Fruit fly (Drosophila melanogaster): ENCODE results near the gene CG4880.
A peak's percentile ranks its signal among the peaks of the same experiment; 100 is the strongest.

CG4880 gene

DNA sequence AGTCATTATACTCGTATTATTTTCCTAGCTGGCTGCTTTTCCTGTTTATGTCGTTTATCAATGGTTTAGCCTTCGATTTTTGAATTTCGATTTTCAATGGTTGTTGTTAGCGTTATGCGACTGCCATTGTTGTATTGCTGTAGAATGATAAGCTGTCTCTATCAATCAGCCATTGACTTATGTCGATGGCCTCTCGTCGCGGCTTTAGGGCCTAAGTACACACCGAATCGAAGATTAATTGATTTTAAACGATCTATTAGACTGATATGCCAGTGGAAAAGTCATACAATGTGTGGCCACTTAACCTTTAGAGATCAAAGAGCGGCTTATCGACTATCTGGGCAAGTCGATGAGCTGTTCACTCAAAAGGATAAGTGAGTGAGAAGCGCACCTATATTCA lies 36.0 kb downstream of the CG4880 start:
- TF ChIP-seq CG17806 (tag; optimal IDR thresholded peaks at IDR 0.05) (no peak), EcR (GFP tag; optimal IDR thresholded peaks at IDR 0.05) (no peak), fd96Ca (GFP tag; IDR thresholded peaks at IDR 0.05) (no peak), D1 (tag; optimal IDR thresholded peaks at IDR 0.05) (no peak), CG12605 (GFP tag; IDR thresholded peaks at IDR 0.05) (no peak), CG15710 (tag; optimal IDR thresholded peaks at IDR 0.05) (no peak), Ets98B (GFP tag; IDR thresholded peaks at IDR 0.05) (no peak), CG13204 (GFP tag; optimal IDR thresholded peaks at IDR 0.05) (no peak), CG4496 (GFP tag; IDR thresholded peaks at IDR 0.05) (no peak), Snoo (tag; optimal IDR thresholded peaks at IDR 0.05) (no peak), CG10348 (GFP tag; IDR thresholded peaks at IDR 0.05) (no peak), Pif1B (GFP tag; optimal IDR thresholded peaks at IDR 0.05) (no peak), CG9948 (tag; optimal IDR thresholded peaks at IDR 0.05) (no peak), gl (tag; optimal IDR thresholded peaks at IDR 0.05) (no peak), CG34367 (tag; optimal IDR thresholded peaks at IDR 0.05) (no peak), CG32121 (GFP tag; IDR thresholded peaks at IDR 0.05) (no peak), Pif1A (GFP tag; optimal IDR thresholded peaks at IDR 0.05) (no peak), CG14655 (GFP tag; optimal IDR thresholded peaks at IDR 0.05) (no peak)

DNA sequence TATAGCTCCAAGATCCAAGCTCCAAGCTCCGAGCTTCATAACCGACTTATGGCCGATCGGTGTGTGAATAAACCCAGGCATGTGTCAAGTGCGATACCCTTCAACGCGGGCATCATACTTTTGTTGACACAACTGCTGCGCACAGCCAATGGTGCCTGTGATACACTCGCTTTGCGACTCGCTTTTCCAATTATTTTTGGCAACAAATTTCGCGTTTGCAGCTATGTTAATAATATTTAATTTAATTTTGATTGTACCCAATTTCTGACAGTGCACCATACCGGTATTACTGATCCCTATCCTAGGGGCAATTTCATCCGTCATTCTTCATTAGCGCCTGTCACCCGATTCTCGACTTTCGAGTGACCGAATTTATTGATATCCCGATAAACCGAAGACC lies 36.9 kb downstream of the CG4880 start:
- no peak for TF ChIP-seq rn (GFP tag; IDR thresholded peaks at IDR 0.05)
- TF ChIP-seq CG32121 (GFP tag; IDR thresholded peaks at IDR 0.05) = no peak
- no peak for TF ChIP-seq fd96Ca (GFP tag; IDR thresholded peaks at IDR 0.05)
- TF ChIP-seq CG12605 (GFP tag; IDR thresholded peaks at IDR 0.05) = no peak
- TF ChIP-seq Snoo (tag; optimal IDR thresholded peaks at IDR 0.05) = no peak

DNA sequence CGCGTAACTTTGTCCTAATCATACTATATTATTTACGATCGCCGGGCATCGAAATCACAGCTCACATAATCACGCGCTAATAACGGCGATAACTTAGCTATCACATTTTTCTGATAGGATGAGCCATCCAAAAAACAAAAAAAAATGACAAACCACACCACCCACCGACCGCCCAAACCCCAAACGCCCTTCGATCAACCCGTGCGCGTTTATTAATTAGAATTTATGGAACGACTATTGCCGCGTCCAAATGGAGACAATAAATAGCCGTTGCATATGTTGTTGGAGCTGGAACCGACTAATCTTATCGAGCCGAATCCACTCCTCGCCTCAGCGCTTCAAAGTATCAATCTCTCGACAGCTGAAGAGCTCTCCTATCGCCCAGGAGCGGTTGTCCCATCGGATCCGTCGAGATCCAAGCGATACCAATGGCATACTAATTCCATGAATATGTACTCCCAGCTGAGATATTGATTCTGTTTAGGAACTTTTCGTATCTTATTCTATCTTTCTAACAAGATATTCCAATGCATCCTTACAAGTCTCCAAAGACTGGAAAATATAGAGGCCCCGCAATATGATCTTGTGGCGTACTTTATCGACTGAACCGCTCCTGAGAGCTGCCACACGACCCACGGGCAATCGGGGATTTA lies 37.6 kb downstream of the CG4880 start:
- TF ChIP-seq CG10348 (GFP tag; IDR thresholded peaks at IDR 0.05) (no peak), gl (tag; optimal IDR thresholded peaks at IDR 0.05) (no peak), Ets98B (GFP tag; IDR thresholded peaks at IDR 0.05) (no peak), CG13204 (GFP tag; optimal IDR thresholded peaks at IDR 0.05) (no peak), EcR (GFP tag; optimal IDR thresholded peaks at IDR 0.05) (no peak), CG15710 (tag; optimal IDR thresholded peaks at IDR 0.05) (no peak), CG8159 (tag; optimal IDR thresholded peaks at IDR 0.05) (no peak), D1 (tag; optimal IDR thresholded peaks at IDR 0.05) (no peak), CG17806 (tag; optimal IDR thresholded peaks at IDR 0.05) (no peak), CG12605 (GFP tag; IDR thresholded peaks at IDR 0.05) (no peak), Pif1B (GFP tag; optimal IDR thresholded peaks at IDR 0.05) (no peak)

DNA sequence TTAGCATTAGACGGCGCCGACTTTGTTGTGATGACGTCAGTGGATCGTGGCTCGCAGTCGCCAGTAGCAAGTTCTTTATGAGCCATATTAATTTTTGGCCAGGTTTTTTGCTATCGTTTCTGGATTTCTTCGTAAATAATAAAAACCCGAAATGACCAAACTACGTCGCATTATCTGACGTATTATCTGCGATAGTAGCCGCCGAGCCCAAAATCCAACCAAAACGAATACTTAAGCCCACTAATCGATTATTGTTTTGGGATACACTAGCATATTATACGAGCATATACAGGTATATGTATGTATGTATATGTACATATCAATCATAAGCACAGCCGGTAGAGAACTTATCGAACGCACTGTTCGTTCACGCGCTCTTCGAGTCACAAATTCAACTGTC lies 40.1 kb downstream of the CG4880 start:
- TF ChIP-seq EcR (GFP tag; optimal IDR thresholded peaks at IDR 0.05) (no peak), fd96Ca (GFP tag; IDR thresholded peaks at IDR 0.05) (no peak), Pif1A (GFP tag; optimal IDR thresholded peaks at IDR 0.05) (no peak), Pif1B (GFP tag; optimal IDR thresholded peaks at IDR 0.05) (no peak), gl (tag; optimal IDR thresholded peaks at IDR 0.05) (no peak), D1 (tag; optimal IDR thresholded peaks at IDR 0.05) (no peak), CG34367 (tag; optimal IDR thresholded peaks at IDR 0.05) (no peak), CG9948 (tag; optimal IDR thresholded peaks at IDR 0.05) (no peak), Snoo (tag; optimal IDR thresholded peaks at IDR 0.05) (no peak), CG32121 (GFP tag; IDR thresholded peaks at IDR 0.05) (no peak), CG17806 (tag; optimal IDR thresholded peaks at IDR 0.05) (no peak), CG4496 (GFP tag; IDR thresholded peaks at IDR 0.05) (no peak)

DNA sequence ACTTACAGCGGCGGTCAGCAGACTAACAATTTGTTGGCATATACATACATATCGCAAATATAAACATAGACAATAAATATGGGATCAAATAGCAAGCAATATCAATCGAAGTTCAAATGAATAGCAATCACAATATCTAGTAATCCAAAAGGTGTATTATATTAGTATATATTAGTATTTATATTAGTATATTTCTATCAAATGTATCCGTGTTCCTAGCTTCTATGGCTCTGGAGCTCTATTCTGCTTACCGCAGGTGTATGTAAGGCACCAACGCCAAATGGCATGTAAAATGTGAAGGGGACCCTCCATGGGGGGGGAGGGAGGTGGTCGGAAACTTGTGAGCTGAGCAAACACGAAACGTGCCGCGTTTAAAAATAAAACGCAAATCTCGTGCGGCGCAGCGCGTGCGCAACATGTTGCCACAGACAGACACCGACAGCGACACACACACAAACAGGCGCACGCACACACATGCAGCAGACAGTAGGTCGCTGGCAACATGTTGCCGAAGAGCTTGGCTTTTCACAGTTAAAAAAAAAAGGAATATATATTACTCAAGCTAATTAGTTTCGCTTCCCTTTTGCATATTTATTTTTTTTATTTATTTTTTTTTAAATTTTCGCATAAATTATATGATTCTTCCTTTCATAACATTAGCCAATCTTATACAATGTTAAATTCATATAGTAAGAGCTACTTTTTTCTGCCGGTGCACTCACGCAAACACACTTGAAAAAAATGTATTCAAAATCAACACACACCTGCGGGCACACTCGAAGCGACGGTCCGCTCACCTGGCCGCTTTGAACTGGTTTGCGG lies 44.1 kb downstream of the CG4880 start:
- TF ChIP-seq fd96Ca (GFP tag; IDR thresholded peaks at IDR 0.05) (no peak; the same call in 2 of the 3 replicates), CG10348 (GFP tag; IDR thresholded peaks at IDR 0.05) (no peak), CG32121 (GFP tag; IDR thresholded peaks at IDR 0.05) (peak; percentile 83), CG17806 (tag; optimal IDR thresholded peaks at IDR 0.05) (peak; percentile 74), gl (tag; optimal IDR thresholded peaks at IDR 0.05) (peak; percentile 24), CG34367 (tag; optimal IDR thresholded peaks at IDR 0.05) (peak; percentile 70), CG12605 (GFP tag; IDR thresholded peaks at IDR 0.05) (peak; percentile 52), CG15710 (tag; optimal IDR thresholded peaks at IDR 0.05) (peak; percentile 80), EcR (GFP tag; optimal IDR thresholded peaks at IDR 0.05) (no peak), Pif1B (GFP tag; optimal IDR thresholded peaks at IDR 0.05) (peak; percentile 48), CG8159 (tag; optimal IDR thresholded peaks at IDR 0.05) (peak; percentile 75), Pif1A (GFP tag; optimal IDR thresholded peaks at IDR 0.05) (peak; percentile 70), D1 (tag; optimal IDR thresholded peaks at IDR 0.05) (peak; percentile 10), CG8301 (tag; optimal IDR thresholded peaks at IDR 0.05) (peak; percentile 76), rn (GFP tag; IDR thresholded peaks at IDR 0.05) (peak; percentile 55), CG4496 (GFP tag; IDR thresholded peaks at IDR 0.05) (peak; percentile 84), CG14655 (GFP tag; optimal IDR thresholded peaks at IDR 0.05) (peak; percentile 79), Snoo (tag; optimal IDR thresholded peaks at IDR 0.05) (peak; percentile 63), CG13204 (GFP tag; optimal IDR thresholded peaks at IDR 0.05) (peak; percentile 26), Ets98B (GFP tag; IDR thresholded peaks at IDR 0.05) (peak; percentile 56), CG9948 (tag; optimal IDR thresholded peaks at IDR 0.05) (peak; percentile 69)

Measured in whole organism, pupa.